Worm (Caenorhabditis elegans): ENCODE data around the gene K02E2.7.
A peak's percentile ranks its signal among the peaks of the same experiment; 100 is the strongest.

K02E2.7 gene

ce11 chrV:20387415-20387814 is 573 bp upstream of the K02E2.7 start, which contains the start of gene F53H2.1:
Gene F53H2.1 (plus strand): TSS chrV:20387715.
- TF ChIP-seq zip-5 (tag; optimal IDR thresholded peaks at IDR 0.05) (no peak), ceh-45 (GFP tag; IDR thresholded peaks at IDR 0.05) (no peak), unc-86 (tag; optimal IDR thresholded peaks at IDR 0.05) (no peak), ztf-16 (tag; optimal IDR thresholded peaks at IDR 0.05) (no peak), sox-4 (tag; optimal IDR thresholded peaks at IDR 0.05) (no peak), che-1 (tag; optimal IDR thresholded peaks at IDR 0.05) (no peak), hlh-13 (GFP tag; optimal IDR thresholded peaks at IDR 0.05) (no peak)

- TF ChIP-seq unc-86 (tag; optimal IDR thresholded peaks at IDR 0.05), result no peak
- TF ChIP-seq C38D4.7 (GFP tag; optimal IDR thresholded peaks at IDR 0.05), result no peak
- TF ChIP-seq tbx-7 (tag; optimal IDR thresholded peaks at IDR 0.05), result no peak
- TF ChIP-seq ama-1 (optimal IDR thresholded peaks at IDR 0.05), result no peak
- peak; percentile 69 for TF ChIP-seq ceh-31 (tag; optimal IDR thresholded peaks at IDR 0.05)
- no peak for TF ChIP-seq ceh-48 (tag; optimal IDR thresholded peaks at IDR 0.05)
- TF ChIP-seq rnt-1 (tag; optimal IDR thresholded peaks at IDR 0.05), result no peak
- peak; percentile 59 for TF ChIP-seq ref-2 (tag; optimal IDR thresholded peaks at IDR 0.05)
- TF ChIP-seq unc-55 (GFP tag; optimal IDR thresholded peaks at IDR 0.05), result no peak
- TF ChIP-seq C08G9.2 (tag; optimal IDR thresholded peaks at IDR 0.05), result peak; percentile 9
- no peak for TF ChIP-seq nhr-232 (tag; optimal IDR thresholded peaks at IDR 0.05)
- no peak for TF ChIP-seq pha-4 (tag; optimal IDR thresholded peaks at IDR 0.05)
- peak; percentile 49 for TF ChIP-seq unc-42 (tag; optimal IDR thresholded peaks at IDR 0.05)
- TF ChIP-seq ttx-3 (tag; optimal IDR thresholded peaks at IDR 0.05), result no peak
- peak; percentile 16 for TF ChIP-seq hlh-8 (tag; optimal IDR thresholded peaks at IDR 0.05)
- TF ChIP-seq sox-4 (tag; optimal IDR thresholded peaks at IDR 0.05), result no peak
- TF ChIP-seq tbx-2 (tag; optimal IDR thresholded peaks at IDR 0.05), result peak; percentile 1
- no peak for TF ChIP-seq unc-3 (GFP tag; conservative IDR thresholded peaks at IDR 0.05)
- no peak for TF ChIP-seq unc-3 (tag; optimal IDR thresholded peaks at IDR 0.05)
- no peak for TF ChIP-seq che-1 (tag; optimal IDR thresholded peaks at IDR 0.05)
- peak; percentile 29 for TF ChIP-seq ceh-18 (tag; optimal IDR thresholded peaks at IDR 0.05)
- peak; percentile 86 for TF ChIP-seq hlh-30 (tag; optimal IDR thresholded peaks at IDR 0.05; ENCODE audit: insufficient read depth)
- TF ChIP-seq dve-1 (tag; optimal IDR thresholded peaks at IDR 0.05), result peak; percentile 1
- TF ChIP-seq ceh-24 (tag; optimal IDR thresholded peaks at IDR 0.05), result no peak
- TF ChIP-seq nfya-1 (tag; optimal IDR thresholded peaks at IDR 0.05), result peak; percentile 64
- TF ChIP-seq ceh-2 (tag; optimal IDR thresholded peaks at IDR 0.05), result peak; percentile 11
Observed at ce11 chrV:20383065-20383609, 3.7 kb downstream of the K02E2.7 start, which contains the start of gene K02E2.11. Gene K02E2.11 (plus strand): TSS chrV:20383315.

ce11 chrV:20380320-20380719 is 6.5 kb downstream of the K02E2.7 start, which contains the start of gene K02E2.6:
Gene K02E2.6 (plus strand): TSS chrV:20380561.
- peak; percentile 48 for TF ChIP-seq ceh-48 (tag; optimal IDR thresholded peaks at IDR 0.05)
- no peak for TF ChIP-seq pha-2 (tag; optimal IDR thresholded peaks at IDR 0.05)
- no peak for TF ChIP-seq unc-42 (tag; optimal IDR thresholded peaks at IDR 0.05)
- TF ChIP-seq dmd-4 (tag; optimal IDR thresholded peaks at IDR 0.05; ENCODE audit: borderline replicate concordance), result no peak
- TF ChIP-seq nfya-1 (tag; optimal IDR thresholded peaks at IDR 0.05), result peak; percentile 23
- peak; percentile 13 for TF ChIP-seq ceh-31 (tag; optimal IDR thresholded peaks at IDR 0.05)
- TF ChIP-seq hlh-30 (tag; optimal IDR thresholded peaks at IDR 0.05; ENCODE audit: insufficient read depth), result peak; percentile 63

ce11 chrV:20376070-20376469 is 10.8 kb downstream of the K02E2.7 start:
- TF ChIP-seq ref-2 (tag; optimal IDR thresholded peaks at IDR 0.05) (no peak), ets-4 (tag; optimal IDR thresholded peaks at IDR 0.05) (no peak), C38D4.7 (GFP tag; optimal IDR thresholded peaks at IDR 0.05) (no peak), ama-1 (optimal IDR thresholded peaks at IDR 0.05) (no peak), ceh-2 (tag; optimal IDR thresholded peaks at IDR 0.05) (no peak), ttx-3 (tag; optimal IDR thresholded peaks at IDR 0.05) (no peak), elt-2 (tag; optimal IDR thresholded peaks at IDR 0.05) (no peak), ceh-18 (tag; optimal IDR thresholded peaks at IDR 0.05) (no peak), rnt-1 (tag; optimal IDR thresholded peaks at IDR 0.05) (no peak), hlh-13 (GFP tag; optimal IDR thresholded peaks at IDR 0.05) (no peak), ceh-24 (tag; optimal IDR thresholded peaks at IDR 0.05) (no peak)

Measured in whole organism, late embryonic.